Worm (Caenorhabditis elegans): ENCODE measurements around the gene irld-67.

Gene irld-67

ce11 chrII:2888957-2889630, 45.2 kb downstream of the irld-67 start, which contains the start of gene pinn-1 (continued):
- TF ChIP-seq snpc-4 (tag; optimal IDR thresholded peaks at IDR 0.05): peak; percentile 60
- peak; percentile 78 for TF ChIP-seq lin-11 (tag; optimal IDR thresholded peaks at IDR 0.05)
- peak; percentile 87 for TF ChIP-seq C34F6.9 (tag; optimal IDR thresholded peaks at IDR 0.05)
- TF ChIP-seq mdl-1 (tag; optimal IDR thresholded peaks at IDR 0.05): peak in 1 of 2 experiments; percentile 10
- no peak for TF ChIP-seq aly-2 (tag; optimal IDR thresholded peaks at IDR 0.05)
- no peak for TF ChIP-seq peb-1 (tag; optimal IDR thresholded peaks at IDR 0.05)
- TF ChIP-seq F13H6.1 (tag; optimal IDR thresholded peaks at IDR 0.05): peak; percentile 90
- peak; percentile 94 for TF ChIP-seq sma-9 (GFP tag; optimal IDR thresholded peaks at IDR 0.05)
- TF ChIP-seq sma-9 (tag; optimal IDR thresholded peaks at IDR 0.05): no peak
- TF ChIP-seq ztf-4 (tag; optimal IDR thresholded peaks at IDR 0.05): peak; percentile 53
- TF ChIP-seq zag-1 (tag; optimal IDR thresholded peaks at IDR 0.05): peak; percentile 66
- TF ChIP-seq elt-3 (tag; optimal IDR thresholded peaks at IDR 0.05): no peak
- TF ChIP-seq ZK546.5 (tag; optimal IDR thresholded peaks at IDR 0.05): no peak
- no peak for TF ChIP-seq dmd-4 (tag; optimal IDR thresholded peaks at IDR 0.05)
- peak; percentile 88 for TF ChIP-seq nhr-25 (tag; optimal IDR thresholded peaks at IDR 0.05)
- peak; percentile 61 for TF ChIP-seq egl-27 (tag; optimal IDR thresholded peaks at IDR 0.05)
- TF ChIP-seq gmeb-1 (tag; optimal IDR thresholded peaks at IDR 0.05): peak; percentile 87
- peak; percentile 87 for TF ChIP-seq nhr-21 (tag; optimal IDR thresholded peaks at IDR 0.05)
- no peak for TF ChIP-seq lin-39 (tag; optimal IDR thresholded peaks at IDR 0.05)
- peak; percentile 61 for TF ChIP-seq mab-5 (tag; optimal IDR thresholded peaks at IDR 0.05)
- no peak for TF ChIP-seq ztf-11 (tag; optimal IDR thresholded peaks at IDR 0.05)
- peak; percentile 85 for TF ChIP-seq fos-1 (tag; optimal IDR thresholded peaks at IDR 0.05)
- TF ChIP-seq nhr-10 (tag; optimal IDR thresholded peaks at IDR 0.05): peak; percentile 62
- TF ChIP-seq lsy-2 (tag; optimal IDR thresholded peaks at IDR 0.05): peak; percentile 88 to 91
- TF ChIP-seq Y55F3AM.14 (GFP tag; optimal IDR thresholded peaks at IDR 0.05): peak; percentile 50

ce11 chrII:2885518-2886449, 48.5 kb downstream of the irld-67 start:
- no peak for TF ChIP-seq nhr-21 (tag; optimal IDR thresholded peaks at IDR 0.05)
- no peak for TF ChIP-seq nhr-25 (tag; optimal IDR thresholded peaks at IDR 0.05)
- TF ChIP-seq lin-13 (GFP tag; optimal IDR thresholded peaks at IDR 0.05): no peak
- no peak for TF ChIP-seq ztf-4 (tag; optimal IDR thresholded peaks at IDR 0.05)
- no peak for TF ChIP-seq sma-9 (GFP tag; optimal IDR thresholded peaks at IDR 0.05)
- TF ChIP-seq sma-9 (tag; optimal IDR thresholded peaks at IDR 0.05): no peak
- no peak for TF ChIP-seq zag-1 (tag; optimal IDR thresholded peaks at IDR 0.05)
- no peak for TF ChIP-seq ztf-11 (tag; optimal IDR thresholded peaks at IDR 0.05)
- TF ChIP-seq lin-11 (tag; optimal IDR thresholded peaks at IDR 0.05): no peak
- TF ChIP-seq elt-3 (tag; optimal IDR thresholded peaks at IDR 0.05): no peak
- no peak for TF ChIP-seq egl-27 (tag; optimal IDR thresholded peaks at IDR 0.05)

ce11 chrII:2884810-2885209, 49.4 kb downstream of the irld-67 start, which contains the start of gene pigw-1:
Gene pigw-1, minus strand, starts transcription at chrII:2884910.
- TF ChIP-seq crh-2 (tag; optimal IDR thresholded peaks at IDR 0.05): no peak
- TF ChIP-seq Y55F3AM.14 (GFP tag; optimal IDR thresholded peaks at IDR 0.05): no peak
- no peak for TF ChIP-seq sma-9 (GFP tag; optimal IDR thresholded peaks at IDR 0.05)
- TF ChIP-seq sma-9 (tag; optimal IDR thresholded peaks at IDR 0.05): no peak
- no peak for TF ChIP-seq ztf-11 (tag; optimal IDR thresholded peaks at IDR 0.05)
- TF ChIP-seq aly-2 (tag; optimal IDR thresholded peaks at IDR 0.05): no peak
- no peak for TF ChIP-seq gmeb-1 (tag; optimal IDR thresholded peaks at IDR 0.05)
- TF ChIP-seq R02D3.7 (tag; optimal IDR thresholded peaks at IDR 0.05): no peak
- no peak for TF ChIP-seq lin-39 (tag; optimal IDR thresholded peaks at IDR 0.05)
- no peak for TF ChIP-seq unc-62 (GFP tag; optimal IDR thresholded peaks at IDR 0.05)
- no peak for TF ChIP-seq F13H6.1 (tag; optimal IDR thresholded peaks at IDR 0.05)
- no peak for TF ChIP-seq ZK546.5 (tag; optimal IDR thresholded peaks at IDR 0.05)
- no peak for TF ChIP-seq mbf-1 (tag; optimal IDR thresholded peaks at IDR 0.05)
- no peak for TF ChIP-seq ama-1 (optimal IDR thresholded peaks at IDR 0.05)
- TF ChIP-seq mdl-1 (tag; optimal IDR thresholded peaks at IDR 0.05): no peak
- TF ChIP-seq ztf-4 (tag; optimal IDR thresholded peaks at IDR 0.05): no peak
- TF ChIP-seq fos-1 (tag; optimal IDR thresholded peaks at IDR 0.05): no peak
- no peak for TF ChIP-seq unc-39 (tag; optimal IDR thresholded peaks at IDR 0.05)
- TF ChIP-seq mab-5 (tag; optimal IDR thresholded peaks at IDR 0.05): no peak
- no peak for TF ChIP-seq nhr-23 (tag; optimal IDR thresholded peaks at IDR 0.05)

Data from whole organism, L2 larva.